Worm (Caenorhabditis elegans): Measurements from ENCODE around the gene eef-1B.1.

- TF ChIP-seq dve-1 (tag; optimal IDR thresholded peaks at IDR 0.05), result no peak
- no peak for TF ChIP-seq tbx-2 (tag; optimal IDR thresholded peaks at IDR 0.05)
- TF ChIP-seq ama-1 (optimal IDR thresholded peaks at IDR 0.05), result no peak
- no peak for TF ChIP-seq pha-4 (tag; optimal IDR thresholded peaks at IDR 0.05)
- no peak for TF ChIP-seq sox-2 (GFP tag; IDR thresholded peaks at IDR 0.05)
- no peak for TF ChIP-seq ceh-9 (tag; optimal IDR thresholded peaks at IDR 0.05)
- TF ChIP-seq eyg-1 (tag; optimal IDR thresholded peaks at IDR 0.05), result no peak
- TF ChIP-seq unc-3 (GFP tag; conservative IDR thresholded peaks at IDR 0.05), result no peak
- TF ChIP-seq unc-3 (tag; optimal IDR thresholded peaks at IDR 0.05), result no peak
- TF ChIP-seq pag-3 (tag; optimal IDR thresholded peaks at IDR 0.05; ENCODE audit: borderline replicate concordance), result no peak
- no peak for TF ChIP-seq nhr-11 (tag; optimal IDR thresholded peaks at IDR 0.05)
- TF ChIP-seq pqm-1 (tag; optimal IDR thresholded peaks at IDR 0.05), result no peak
- no peak for TF ChIP-seq ceh-34 (tag; optimal IDR thresholded peaks at IDR 0.05)
- no peak for TF ChIP-seq lin-11 (tag; optimal IDR thresholded peaks at IDR 0.05)
Observed at ce11 chrIII:8010260-8010822, 37.2 kb upstream of the eef-1B.1 start, which contains the start of gene cit-1.2.

All from whole organism, late embryonic.